Fruit fly (Drosophila melanogaster) whole organism, prepupa: ENCODE measurements around the gene CG5080.

Experiments used
- CG10631 ChIP-seq: fragments of 200-800 bp; sonication (Bioruptor generic); optimal IDR thresholded peaks from 2 replicates; lab custom pipeline; 2016; ENCODE audit warnings: missing biosample characterization, missing genetic modification characterization
- CG10669 ChIP-seq: fragments of 200-800 bp; sonication (Bioruptor generic); optimal IDR thresholded peaks from 3 replicates; lab custom pipeline; 2018; ENCODE audit warnings: missing biosample characterization, mild to moderate bottlenecking, missing genetic modification characterization, moderate library complexity
- CG15336 ChIP-seq: fragments of 200-800 bp; sonication (Bioruptor generic); IDR thresholded peaks from 2 replicates; pipeline ENCODE4 v1.3.6; 2022; ENCODE audit warnings: missing biosample characterization, missing genetic modification characterization
- CG32006 ChIP-seq: fragments of 200-800 bp; sonication (Bioruptor generic); optimal IDR thresholded peaks from 3 replicates; lab custom pipeline; 2017; ENCODE audit warnings: missing biosample characterization, mild to moderate bottlenecking, missing genetic modification characterization
- CG4318 ChIP-seq: fragments of 200-800 bp; sonication (Bioruptor generic); optimal IDR thresholded peaks from 3 replicates; lab custom pipeline; 2017; ENCODE audit warnings: missing biosample characterization, mild to moderate bottlenecking, missing genetic modification characterization
- CG6276 ChIP-seq: fragments of 200-800 bp; sonication (Bioruptor generic); optimal IDR thresholded peaks from 2 replicates; lab custom pipeline; 2017; ENCODE audit warnings: missing biosample characterization, mild to moderate bottlenecking, missing genetic modification characterization
- CG6792 ChIP-seq: fragments of 200-800 bp; sonication (Bioruptor generic); optimal IDR thresholded peaks from 3 replicates; lab custom pipeline; 2016; ENCODE audit warnings: missing biosample characterization, missing genetic modification characterization
- CG8119 ChIP-seq: fragments of 200-800 bp; sonication (Bioruptor generic); IDR thresholded peaks from 3 replicates; pipeline ENCODE4 v1.3.6; 2022; ENCODE audit warnings: missing biosample characterization, missing genetic modification characterization
- CG8319 ChIP-seq: fragments of 200-800 bp; sonication (Bioruptor generic); optimal IDR thresholded peaks from 3 replicates; lab custom pipeline; 2016; ENCODE audit warnings: missing biosample characterization, missing genetic modification characterization
- CG8632 ChIP-seq: fragments of 200-800 bp; sonication (Bioruptor generic); optimal IDR thresholded peaks from 3 replicates; lab custom pipeline; 2016; ENCODE audit warnings: missing biosample characterization, missing genetic modification characterization
- CG9139 ChIP-seq: fragments of 200-800 bp; sonication (Bioruptor generic); optimal IDR thresholded peaks from 3 replicates; lab custom pipeline; 2017; ENCODE audit warnings: missing biosample characterization, mild to moderate bottlenecking, missing genetic modification characterization
- Eip75B ChIP-seq: fragments of 200-800 bp; sonication (Bioruptor generic); optimal IDR thresholded peaks from 3 replicates; lab custom pipeline; 2016; ENCODE audit warnings: missing biosample characterization, missing genetic modification characterization
- Eip78C ChIP-seq: fragments of 200-800 bp; sonication (Bioruptor generic); peaks from one replicate; lab custom pipeline; 2016; ENCODE audit warnings: missing biosample characterization, missing genetic modification characterization
- Eip93F ChIP-seq: fragments of 200-800 bp; sonication (Bioruptor generic); optimal IDR thresholded peaks from 2 replicates; lab custom pipeline; 2016; ENCODE audit warnings: missing biosample characterization, mild to moderate bottlenecking, missing genetic modification characterization
- Ets21C ChIP-seq: fragments of 200-800 bp; sonication (Bioruptor generic); optimal IDR thresholded peaks from 3 replicates; lab custom pipeline; 2016; ENCODE audit warnings: missing biosample characterization, missing genetic modification characterization
- Ets96B ChIP-seq: fragments of 200-800 bp; optimal IDR thresholded peaks from 2 replicates; lab custom pipeline; 2019; ENCODE audit warnings: missing biosample characterization, mild to moderate bottlenecking, missing genetic modification characterization, moderate library complexity
- Gug ChIP-seq: fragments of 200-800 bp; sonication (Bioruptor generic); IDR thresholded peaks from 2 replicates; pipeline ENCODE4 v1.3.6; 2022; ENCODE audit warnings: missing biosample characterization, missing genetic modification characterization
- Hr38 ChIP-seq: sonication (Bioruptor generic); optimal IDR thresholded peaks from 2 replicates; lab custom pipeline; 2016; ENCODE audit warnings: missing biosample characterization, missing genetic modification characterization
- Hr4 ChIP-seq: fragments of 200-800 bp; sonication (Bioruptor generic); optimal IDR thresholded peaks from 3 replicates; lab custom pipeline; 2016; ENCODE audit warnings: missing biosample characterization, missing genetic modification characterization
- Met ChIP-seq: fragments of 200-800 bp; sonication (Bioruptor generic); optimal IDR thresholded peaks from 3 replicates; lab custom pipeline; 2016; ENCODE audit warnings: missing biosample characterization, missing genetic modification characterization
- OdsH ChIP-seq: fragments of 200-800 bp; sonication (Bioruptor generic); optimal IDR thresholded peaks from 3 replicates; lab custom pipeline; 2016; ENCODE audit warnings: missing biosample characterization, missing genetic modification characterization
- Sox102F ChIP-seq: fragments of 200-800 bp; sonication (Bioruptor generic); optimal IDR thresholded peaks from 2 replicates; lab custom pipeline; 2016; ENCODE audit warnings: missing biosample characterization, mild to moderate bottlenecking, missing genetic modification characterization
- achi ChIP-seq: fragments of 200-800 bp; sonication (Bioruptor generic); optimal IDR thresholded peaks from 3 replicates; lab custom pipeline; 2016; ENCODE audit warnings: missing biosample characterization, missing genetic modification characterization
- acj6 ChIP-seq: fragments of 200-800 bp; sonication (Bioruptor generic); optimal IDR thresholded peaks from 3 replicates; lab custom pipeline; 2016; ENCODE audit warnings: missing biosample characterization, missing genetic modification characterization
- dsx ChIP-seq: fragments of 200-800 bp; optimal IDR thresholded peaks from 3 replicates; lab custom pipeline; 2019; ENCODE audit warnings: missing biosample characterization, mild to moderate bottlenecking, missing genetic modification characterization, moderate library complexity; ENCODE audit not compliant: poor library complexity, severe bottlenecking
- eg ChIP-seq: fragments of 200-800 bp; sonication (Bioruptor generic); IDR thresholded peaks from 3 replicates; pipeline ENCODE4 v1.3.6; 2022; ENCODE audit warnings: missing biosample characterization, missing genetic modification characterization
- esn ChIP-seq: fragments of 200-800 bp; sonication (Bioruptor generic); optimal IDR thresholded peaks from 2 replicates; lab custom pipeline; 2016; ENCODE audit warnings: missing biosample characterization, mild to moderate bottlenecking, missing genetic modification characterization, moderate library complexity
- fkh ChIP-seq: fragments of 200-800 bp; sonication (Bioruptor generic); optimal IDR thresholded peaks from 3 replicates; lab custom pipeline; 2017; ENCODE audit warnings: missing biosample characterization, mild to moderate bottlenecking, missing genetic modification characterization, moderate library complexity
- net ChIP-seq: fragments of 200-800 bp; sonication (Bioruptor generic); optimal IDR thresholded peaks from 3 replicates; lab custom pipeline; 2016; ENCODE audit warnings: missing biosample characterization, missing genetic modification characterization
- pdm3 ChIP-seq: fragments of 200-800 bp; sonication (Bioruptor generic); optimal IDR thresholded peaks from 3 replicates; lab custom pipeline; 2016; ENCODE audit warnings: missing biosample characterization, missing genetic modification characterization
- salr ChIP-seq, 2 experiments: fragments of 200-800 bp; sonication (Bioruptor generic); optimal IDR thresholded peaks; 3 replicates each; lab custom pipeline; 2016 to 2018; ENCODE audit warnings: missing biosample characterization in 2 of 2, missing genetic modification characterization in 2 of 2, mild to moderate bottlenecking in 1 of 2
- topi ChIP-seq: fragments of 200-800 bp; sonication (Bioruptor generic); optimal IDR thresholded peaks from 3 replicates; lab custom pipeline; 2016; ENCODE audit warnings: missing biosample characterization, missing genetic modification characterization
- vri ChIP-seq: fragments of 200-800 bp; sonication (Bioruptor generic); optimal IDR thresholded peaks from 3 replicates; lab custom pipeline; 2016; ENCODE audit warnings: missing biosample characterization, mild to moderate bottlenecking, missing genetic modification characterization

Gene CG5080

DNA sequence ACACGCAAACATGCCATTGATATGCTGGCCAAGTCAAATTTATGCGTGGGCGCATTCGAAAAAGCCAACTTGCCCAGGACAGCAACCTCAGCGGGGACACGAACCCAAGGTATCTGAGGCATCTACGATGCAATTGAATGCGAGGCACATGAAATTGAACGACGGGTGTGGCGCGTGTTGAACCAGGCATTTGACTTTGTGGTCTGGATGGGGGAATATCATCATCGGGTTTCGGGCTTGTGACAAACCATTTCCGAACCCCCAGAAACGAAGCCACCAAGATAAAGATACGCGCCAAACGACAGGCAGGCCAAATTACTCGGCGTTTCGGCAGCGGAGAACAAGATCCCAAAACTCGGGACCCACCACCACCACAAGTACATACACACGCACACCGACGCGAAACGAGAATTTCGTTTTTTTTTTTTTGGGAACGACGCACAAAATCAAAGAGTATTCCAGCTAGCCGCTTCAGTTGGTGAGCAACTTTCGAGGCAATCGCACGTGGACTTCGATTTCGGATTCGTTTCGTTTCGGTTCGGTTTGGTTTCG is 20.9 kb downstream of the CG5080 start, which contains the start of gene MFS3 (continued):
- TF ChIP-seq CG6792 (GFP tag; lab: Kevin White, UChicago) (no peak), eg (GFP tag; lab: Robert Waterston, UW) (no peak), CG8319 (GFP tag; lab: Kevin White, UChicago) (no peak), Sox102F (no peak), pdm3 (GFP tag; lab: Kevin White, UChicago) (no peak), CG4318 (GFP tag; lab: Kevin White, UChicago) (no peak), achi (no peak), net (GFP tag; lab: Kevin White, UChicago) (peak; percentile 19), Met (GFP tag; lab: Kevin White, UChicago) (peak; percentile 28), dsx (GFP tag; lab: Kevin White, UChicago) (no peak), CG9139 (GFP tag; lab: Kevin White, UChicago) (no peak), Ets21C (GFP tag; lab: Kevin White, UChicago) (no peak), esn (GFP tag; lab: Kevin White, UChicago) (peak; percentile 39), Hr38 (GFP tag; lab: Kevin White, UChicago) (no peak), Eip93F (no peak), topi (GFP tag; lab: Kevin White, UChicago) (no peak), CG32006 (GFP tag; lab: Kevin White, UChicago) (no peak), Eip75B (peak; percentile 54)

DNA sequence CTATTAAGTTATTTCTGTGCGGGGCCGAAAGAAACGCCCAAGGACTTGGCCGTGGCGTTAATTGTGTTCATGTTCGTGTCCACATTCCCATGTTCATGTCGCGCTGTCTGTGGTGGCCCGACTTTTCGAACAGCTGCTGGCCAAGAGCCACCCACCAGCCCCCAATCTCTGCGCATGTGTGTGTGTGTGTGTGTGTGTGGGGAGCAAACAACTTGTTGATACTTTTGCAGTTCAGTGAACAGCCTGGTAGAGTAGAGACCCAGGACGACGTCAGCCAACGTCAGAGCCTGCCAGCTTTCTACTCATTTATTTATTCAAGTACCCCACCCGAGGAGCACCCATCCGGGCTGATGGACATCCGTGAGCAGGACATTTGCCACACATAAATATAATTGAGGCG is 26.7 kb downstream of the CG5080 start:
- no peak for TF ChIP-seq pdm3 (GFP tag; lab: Kevin White, UChicago)

DNA sequence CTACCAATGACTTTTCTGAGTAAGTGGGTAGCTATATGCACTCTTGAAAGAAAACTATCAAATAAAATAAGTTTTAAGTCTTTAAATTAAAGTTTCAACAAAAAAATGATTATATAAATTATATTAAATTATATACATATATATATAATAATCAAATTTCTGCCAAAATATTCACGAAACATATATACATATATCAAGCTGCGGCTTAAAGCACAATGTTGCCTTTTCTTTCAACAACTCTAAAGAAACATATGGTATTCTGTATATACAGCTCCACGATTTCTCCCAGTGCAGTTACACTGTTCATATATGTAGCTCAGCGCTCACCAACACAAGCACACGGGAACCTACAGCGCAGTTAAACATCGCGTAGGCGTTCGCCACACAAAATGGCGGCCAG is 28.2 kb downstream of the CG5080 start:
- peak; percentile 25 for TF ChIP-seq achi
- TF ChIP-seq esn (GFP tag; lab: Kevin White, UChicago): no peak
- no peak for TF ChIP-seq fkh (GFP tag; lab: Kevin White, UChicago)
- TF ChIP-seq Gug (GFP tag; lab: Robert Waterston, UW): no peak
- TF ChIP-seq salr (GFP tag; optimal IDR thresholded peaks at IDR 0.05; lab: Kevin White, UChicago): no peak
- no peak for TF ChIP-seq dsx (GFP tag; lab: Kevin White, UChicago)
- no peak for TF ChIP-seq CG10669 (GFP tag; lab: Kevin White, UChicago)
- TF ChIP-seq Hr4 (GFP tag; lab: Kevin White, UChicago): no peak
- TF ChIP-seq CG8319 (GFP tag; lab: Kevin White, UChicago): no peak
- peak; percentile 57 for TF ChIP-seq CG32006 (GFP tag; lab: Kevin White, UChicago)
- TF ChIP-seq eg (GFP tag; lab: Robert Waterston, UW): 0 out of 3 replicates have a peak, but pooled peaks have one; percentile 30
- TF ChIP-seq Eip78C (GFP tag; lab: Kevin White, UChicago): peak; percentile 51
- peak; percentile 43; the same call in 1 of the 3 replicates for TF ChIP-seq CG8119 (GFP tag; lab: Robert Waterston, UW)
- TF ChIP-seq CG6276 (GFP tag; lab: Kevin White, UChicago): peak; percentile 34
- peak; percentile 31 for TF ChIP-seq acj6 (GFP tag; lab: Kevin White, UChicago)
- TF ChIP-seq vri (GFP tag; lab: Kevin White, UChicago): no peak
- TF ChIP-seq Ets21C (GFP tag; lab: Kevin White, UChicago): no peak
- TF ChIP-seq CG4318 (GFP tag; lab: Kevin White, UChicago): no peak
- no peak for TF ChIP-seq CG15336 (GFP tag; lab: Robert Waterston, UW)
- peak; percentile 28 for TF ChIP-seq Ets96B (tag; lab: Kevin White, UChicago)
- TF ChIP-seq CG8632 (GFP tag; lab: Kevin White, UChicago): peak; percentile 26
- TF ChIP-seq Eip75B: no peak
- peak; percentile 28 for TF ChIP-seq OdsH (GFP tag; lab: Kevin White, UChicago)
- TF ChIP-seq CG10631 (GFP tag; lab: Kevin White, UChicago): peak; percentile 37
